Worm (Caenorhabditis elegans): Measurements from ENCODE around the gene T07C4.12.

Gene T07C4.12

DNA sequence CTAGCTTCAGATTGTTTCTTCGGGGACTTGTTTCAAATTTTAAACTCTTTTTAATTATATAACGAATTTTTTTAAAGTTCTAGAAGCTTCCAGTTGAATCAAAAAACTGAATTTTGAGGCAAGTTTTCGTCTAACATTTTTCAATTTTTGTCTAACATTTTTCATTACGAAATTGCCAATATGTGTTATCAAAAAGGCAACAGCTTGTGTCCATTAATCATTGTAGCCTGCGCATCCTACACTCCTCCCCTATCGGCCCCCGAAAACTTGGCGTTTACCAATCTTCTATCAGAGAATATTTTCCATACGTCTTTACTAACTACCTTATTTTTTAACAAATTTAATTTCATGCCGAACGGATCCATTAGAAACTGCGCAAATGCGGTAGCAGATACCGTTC is 32.4 kb downstream of the T07C4.12 start, which contains the start of gene vglu-3:
Gene vglu-3 (plus strand): TSS at position 301 of the 400 bp plus-strand sequence.
- no peak for TF ChIP-seq bed-2 (GFP tag; IDR thresholded peaks at IDR 0.05)
- no peak for TF ChIP-seq Y95B8A.8 (GFP tag; IDR thresholded peaks at IDR 0.05)
- TF ChIP-seq hmg-20 (GFP tag; IDR thresholded peaks at IDR 0.05) = no peak
- TF ChIP-seq rpc-1 (optimal IDR thresholded peaks at IDR 0.05) = no peak
- TF ChIP-seq rpc-1 (tag; optimal IDR thresholded peaks at IDR 0.05) = no peak
- no peak for TF ChIP-seq madf-8 (GFP tag; conservative IDR thresholded peaks at IDR 0.05)
- TF ChIP-seq B0035.1 (tag; optimal IDR thresholded peaks at IDR 0.05) = no peak
- no peak for TF ChIP-seq ccch-3 (GFP tag; optimal IDR thresholded peaks at IDR 0.05)
- no peak for TF ChIP-seq madf-6 (GFP tag; IDR thresholded peaks at IDR 0.05)
- no peak for TF ChIP-seq egrh-3 (GFP tag; IDR thresholded peaks at IDR 0.05)
- no peak for TF ChIP-seq nhr-90 (tag; optimal IDR thresholded peaks at IDR 0.05)
- TF ChIP-seq pha-4 (tag; optimal IDR thresholded peaks at IDR 0.05) = no peak
- TF ChIP-seq hsf-1 (GFP tag; IDR thresholded peaks at IDR 0.05) = no peak
- TF ChIP-seq dpl-1 (GFP tag; optimal IDR thresholded peaks at IDR 0.05) = no peak
- no peak for TF ChIP-seq tlf-1 (GFP tag; optimal IDR thresholded peaks at IDR 0.05)
- no peak for TF ChIP-seq lin-35 (GFP tag; optimal IDR thresholded peaks at IDR 0.05)
- TF ChIP-seq unc-62 (GFP tag; optimal IDR thresholded peaks at IDR 0.05) = no peak

ce11 chrIII:10296904-10297303 is 35.6 kb downstream of the T07C4.12 start:
- TF ChIP-seq nhr-179 (tag; optimal IDR thresholded peaks at IDR 0.05) = no peak
- TF ChIP-seq lin-26 (GFP tag; IDR thresholded peaks at IDR 0.05) = 0 out of 2 replicates have a peak, but pooled peaks have one; percentile 23
- no peak for TF ChIP-seq snpc-4 (GFP tag; optimal IDR thresholded peaks at IDR 0.05)
- TF ChIP-seq snpc-4 (tag; optimal IDR thresholded peaks at IDR 0.05) = peak in 2 of 4 experiments; percentile 4 to 51

DNA sequence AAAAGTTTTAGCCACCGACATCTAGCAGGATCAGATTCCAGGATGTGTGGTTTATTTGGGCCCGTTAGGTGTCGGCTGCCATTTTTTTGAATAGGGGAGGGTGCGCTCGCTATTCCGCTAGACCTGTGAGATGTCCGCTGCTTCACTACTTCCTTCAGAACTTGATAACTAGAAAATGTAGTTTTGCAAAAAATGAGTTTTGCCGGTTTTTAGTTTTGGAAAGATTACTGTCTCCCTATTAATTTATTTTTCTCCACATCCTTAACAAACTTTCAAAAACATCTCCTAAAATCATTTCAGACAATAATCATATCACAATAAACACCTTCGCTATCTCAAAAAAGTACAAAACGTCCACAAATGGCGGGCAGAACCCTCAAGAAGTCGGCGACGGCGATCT is 37.6 kb downstream of the T07C4.12 start, which contains the start of gene vglu-2:
Gene vglu-2 (plus strand): TSS at position 301 of the 400 bp plus-strand sequence.
- TF ChIP-seq unc-62 (GFP tag; optimal IDR thresholded peaks at IDR 0.05) (no peak), snpc-3.4 (tag; optimal IDR thresholded peaks at IDR 0.05) (no peak), ztf-3 (GFP tag; optimal IDR thresholded peaks at IDR 0.05) (no peak), gei-17 (GFP tag; optimal IDR thresholded peaks at IDR 0.05) (no peak), snpc-4 (GFP tag; optimal IDR thresholded peaks at IDR 0.05) (no peak), snpc-4 (tag; optimal IDR thresholded peaks at IDR 0.05) (peak in 2 of 4 experiments; percentile 29 to 56), sea-2 (GFP tag; IDR thresholded peaks at IDR 0.05) (no peak)

- TF ChIP-seq dpl-1 (GFP tag; optimal IDR thresholded peaks at IDR 0.05) = no peak
These were observed 38.5 kb downstream of the T07C4.12 start for ce11 chrIII:10293946-10294345.

DNA sequence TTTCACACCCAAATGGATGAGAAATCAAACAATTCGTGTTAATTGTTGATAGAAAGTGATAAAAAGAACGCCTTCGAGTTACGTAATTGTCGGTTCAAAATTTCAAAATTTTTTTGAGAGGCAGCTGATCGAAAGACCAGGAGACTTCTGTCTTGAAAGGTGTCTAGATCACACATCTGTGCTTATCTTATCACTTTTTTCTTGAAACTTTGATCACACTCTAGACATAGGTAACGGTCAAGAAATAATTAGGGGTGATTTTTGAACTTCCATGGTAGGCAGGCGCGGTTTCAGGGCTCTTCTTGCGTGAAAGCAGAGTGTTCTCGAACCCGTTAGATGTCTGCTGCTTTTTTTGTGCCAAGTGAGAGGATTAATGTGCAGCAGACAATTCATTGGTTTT is 39.1 kb downstream of the T07C4.12 start:
- TF ChIP-seq snpc-4 (GFP tag; optimal IDR thresholded peaks at IDR 0.05) = no peak
- peak in 1 of 4 experiments; percentile 23 for TF ChIP-seq snpc-4 (tag; optimal IDR thresholded peaks at IDR 0.05)
- TF ChIP-seq hlh-12 (tag; optimal IDR thresholded peaks at IDR 0.05) = no peak
- 0 out of 2 replicates have a peak, but pooled peaks have one; percentile 8 for TF ChIP-seq lin-26 (GFP tag; IDR thresholded peaks at IDR 0.05)
- TF ChIP-seq madf-10 (tag; optimal IDR thresholded peaks at IDR 0.05) = no peak
- no peak for TF ChIP-seq lag-1 (GFP tag; IDR thresholded peaks at IDR 0.05)
- no peak for TF ChIP-seq tbx-9 (tag; optimal IDR thresholded peaks at IDR 0.05; ENCODE audit: borderline replicate concordance)
- TF ChIP-seq lin-40 (tag; optimal IDR thresholded peaks at IDR 0.05) = peak; percentile 3
- TF ChIP-seq dpff-1 (tag; optimal IDR thresholded peaks at IDR 0.05) = no peak

- TF ChIP-seq him-1 (tag; optimal IDR thresholded peaks at IDR 0.05) (no peak), somi-1 (GFP tag; optimal IDR thresholded peaks at IDR 0.05) (peak; percentile 57), ztf-26 (tag; optimal IDR thresholded peaks at IDR 0.05) (peak; percentile 24)
These were observed 41.9 kb downstream of the T07C4.12 start for ce11 chrIII:10290541-10290940.
